Worm (Caenorhabditis elegans) whole organism, dauer: ENCODE measurements around the gene clc-6.

Experiments
- unc-62 ChIP-seq: sonication (generic microtip); optimal IDR thresholded peaks from 2 replicates; lab custom pipeline; 2017; ENCODE audit warnings: missing biosample characterization, missing genetic modification reagents, missing genetic modification characterization

Gene clc-6

ce11 chrV:11170564-11171329 is 25.3 kb downstream of the clc-6 start:
- no peak for TF ChIP-seq unc-62

- TF ChIP-seq unc-62: no peak
Observed at ce11 chrV:11167745-11168144, 28.3 kb downstream of the clc-6 start.

- TF ChIP-seq unc-62: no peak
Observed at ce11 chrV:11164475-11164874, 31.5 kb downstream of the clc-6 start, which contains the start of gene srg-40. Gene srg-40 (minus strand): TSS chrV:11164575.

ce11 chrV:11161791-11162190 is 34.2 kb downstream of the clc-6 start, which contains the start of gene srg-41:
Gene srg-41 (minus strand): TSS chrV:11161891.
- TF ChIP-seq unc-62: no peak

ce11 chrV:11157947-11158346 is 38.1 kb downstream of the clc-6 start, which contains the start of gene srg-42:
Gene srg-42 (minus strand): TSS chrV:11158047.
- TF ChIP-seq unc-62: no peak

ce11 chrV:11156589-11156988 is 39.4 kb downstream of the clc-6 start:
- TF ChIP-seq unc-62: no peak

- no peak for TF ChIP-seq unc-62
Observed at ce11 chrV:11155553-11155952, 40.5 kb downstream of the clc-6 start, which contains the start of gene srg-38. Gene srg-38 (minus strand): TSS chrV:11155653.

- no peak for TF ChIP-seq unc-62
Observed at ce11 chrV:11152333-11152732, 43.7 kb downstream of the clc-6 start, which contains the start of gene srg-39. Gene srg-39 (minus strand): TSS chrV:11152433.

- TF ChIP-seq unc-62: no peak
Observed at ce11 chrV:11149405-11149804, 46.6 kb downstream of the clc-6 start, which contains the start of gene T19C4.1. Gene T19C4.1 (plus strand): TSS chrV:11149705.

- no peak for TF ChIP-seq unc-62
Observed at ce11 chrV:11148971-11149370, 47.0 kb downstream of the clc-6 start.

- TF ChIP-seq unc-62: no peak
Observed at ce11 chrV:11147780-11148144, 48.2 kb downstream of the clc-6 start.

ce11 chrV:11146958-11147779 is 48.8 kb downstream of the clc-6 start, which contains the start of the genes T19C4.24 and nlp-33:
Gene T19C4.24 (minus strand): TSS chrV:11147008.
Gene nlp-33 (plus strand): TSS chrV:11147346.
- TF ChIP-seq unc-62: no peak

ce11 chrV:11144694-11145093 is 51.3 kb downstream of the clc-6 start, which contains the start of gene C06H2.7:
Gene C06H2.7 (minus strand): TSS chrV:11144794.
- no peak for TF ChIP-seq unc-62
